Worm (Caenorhabditis elegans) whole organism, early embryonic: Measurements from ENCODE around the gene ceh-7.

ENCODE experiments used
- aly-1 ChIP-seq: sonication (generic microtip); optimal IDR thresholded peaks from 2 replicates; lab custom pipeline; 2016; ENCODE audit warnings: missing genetic modification characterization, missing compliant biosample characterization
- ama-1 ChIP-seq: fragments of 150-350 bp; optimal IDR thresholded peaks from 2 replicates; lab custom pipeline; 2014
- ceh-13 ChIP-seq: fragments of 200-800 bp; sonication (Bioruptor generic); optimal IDR thresholded peaks from 2 replicates; lab custom pipeline; 2018; ENCODE audit warnings: mild to moderate bottlenecking, missing genetic modification characterization, missing compliant biosample characterization
- ceh-36 ChIP-seq: sonication (generic microtip); optimal IDR thresholded peaks from 2 replicates; lab custom pipeline; 2016; ENCODE audit warnings: missing genetic modification characterization, inconsistent platforms, missing compliant biosample characterization
- ets-7 ChIP-seq: sonication (generic microtip); optimal IDR thresholded peaks from 2 replicates; lab custom pipeline; 2016; ENCODE audit warnings: missing genotype, missing genetic modification characterization, missing compliant biosample characterization
- flt-1 ChIP-seq: fragments of 200-800 bp; sonication (Bioruptor generic); IDR thresholded peaks from 2 replicates; pipeline ENCODE4 v1.3.6; 2022; ENCODE audit warnings: missing genetic modification characterization, missing compliant biosample characterization
- hmg-4 ChIP-seq: fragments of 200-800 bp; sonication (Bioruptor generic); optimal IDR thresholded peaks from 2 replicates; lab custom pipeline; 2018; ENCODE audit warnings: mild to moderate bottlenecking, missing genetic modification characterization, missing compliant biosample characterization
- hnd-1 ChIP-seq: sonication (generic microtip); optimal IDR thresholded peaks from 2 replicates; lab custom pipeline; 2016; ENCODE audit warnings: missing genetic modification characterization, missing compliant biosample characterization
- scrt-1 ChIP-seq: fragments of 200-800 bp; sonication (Bioruptor generic); IDR thresholded peaks from 2 replicates; pipeline ENCODE4 v1.3.6; 2022; ENCODE audit warnings: missing genetic modification characterization, missing compliant biosample characterization
- sea-1 ChIP-seq: fragments of 200-800 bp; sonication (Bioruptor generic); conservative IDR thresholded peaks from 2 replicates; pipeline ENCODE4 v1.3.6; 2022; ENCODE audit warnings: missing genetic modification characterization, missing compliant biosample characterization
- tbx-37 ChIP-seq: fragments of 200-800 bp; sonication (Bioruptor generic); conservative IDR thresholded peaks from 2 replicates; pipeline ENCODE4 v1.3.6; 2022; ENCODE audit warnings: missing genetic modification reagents, missing genetic modification characterization, missing compliant biosample characterization

ce11 chrII:8748638-8749037 is 45.0 kb upstream of the ceh-7 start:
- TF ChIP-seq sea-1 (GFP tag; lab: Robert Waterston, UW): no peak
- TF ChIP-seq ama-1 (lab: Kevin White, UChicago): no peak
- TF ChIP-seq tbx-37 (GFP tag; lab: Robert Waterston, UW): no peak
- no peak for TF ChIP-seq ets-7 (tag; lab: Kevin White, UChicago)
- no peak for TF ChIP-seq scrt-1 (GFP tag; lab: Robert Waterston, UW)
- TF ChIP-seq ceh-36 (tag; lab: Kevin White, UChicago): no peak
- TF ChIP-seq aly-1 (tag; lab: Kevin White, UChicago): no peak
- TF ChIP-seq hnd-1 (tag; lab: Kevin White, UChicago): no peak
- no peak for TF ChIP-seq flt-1 (GFP tag; lab: Robert Waterston, UW)
- TF ChIP-seq ceh-13 (GFP tag; lab: Kevin White, UChicago): no peak
- TF ChIP-seq hmg-4 (GFP tag; lab: Kevin White, UChicago): no peak
